Worm (Caenorhabditis elegans): ENCODE data around the gene his-32.

Gene his-32

DNA sequence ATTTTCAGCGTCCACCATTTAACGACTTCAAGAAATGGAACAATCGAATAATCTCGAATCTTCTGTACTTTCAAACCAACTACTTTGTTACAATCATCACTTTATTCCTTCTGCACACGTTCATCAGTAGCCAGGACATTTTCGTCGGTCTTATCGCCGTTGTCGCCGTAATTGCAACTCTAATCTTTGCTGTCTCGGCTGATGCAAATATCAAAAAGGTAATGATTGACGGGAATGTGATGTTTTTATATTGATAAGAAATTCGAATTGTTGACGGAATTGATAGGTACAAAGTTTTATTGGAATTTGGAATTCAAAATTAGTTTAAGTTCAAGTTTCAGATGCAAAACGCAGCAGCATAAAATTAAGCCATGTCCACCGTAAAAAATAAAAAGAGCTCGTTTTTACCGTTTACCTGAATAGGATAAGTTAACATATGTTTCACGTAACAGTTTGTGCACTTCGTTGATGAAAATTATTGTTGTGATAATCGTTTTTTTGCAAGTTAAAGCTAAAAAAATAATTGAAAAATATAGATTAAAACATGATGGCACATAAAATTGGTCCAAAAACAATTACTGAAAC, 46.3 kb downstream of the his-32 start:
- no peak for TF ChIP-seq mxl-2 (GFP tag; conservative IDR thresholded peaks at IDR 0.05)
- no peak for TF ChIP-seq aly-2 (tag; optimal IDR thresholded peaks at IDR 0.05)
- TF ChIP-seq cey-2 (tag; optimal IDR thresholded peaks at IDR 0.05; ENCODE audit: borderline replicate concordance, insufficient read depth), result no peak
- no peak for TF ChIP-seq fkh-10 (GFP tag; optimal IDR thresholded peaks at IDR 0.05)
- no peak; the same call in 1 of the 2 replicates for TF ChIP-seq mdt-29 (GFP tag; IDR thresholded peaks at IDR 0.05)
- TF ChIP-seq T20F7.1 (GFP tag; optimal IDR thresholded peaks at IDR 0.05), result peak; percentile 33
- peak; percentile 41 for TF ChIP-seq nhr-77 (tag; optimal IDR thresholded peaks at IDR 0.05)
- no peak for TF ChIP-seq gei-8 (GFP tag; optimal IDR thresholded peaks at IDR 0.05)
- TF ChIP-seq mxl-3 (GFP tag; optimal IDR thresholded peaks at IDR 0.05), result peak; percentile 21
- peak; percentile 9 for TF ChIP-seq aha-1 (tag)
- no peak for TF ChIP-seq mdl-1 (tag; optimal IDR thresholded peaks at IDR 0.05)
- TF ChIP-seq arid-1 (GFP tag; conservative IDR thresholded peaks at IDR 0.05), result no peak
- TF ChIP-seq snpc-1.2 (GFP tag; IDR thresholded peaks at IDR 0.05), result no peak
- TF ChIP-seq unc-39 (tag; optimal IDR thresholded peaks at IDR 0.05), result no peak
- no peak for TF ChIP-seq snpc-4 (tag; optimal IDR thresholded peaks at IDR 0.05)
- TF ChIP-seq Y105C5A.15 (GFP tag; IDR thresholded peaks at IDR 0.05), result no peak
- no peak for TF ChIP-seq T26A8.4 (GFP tag; IDR thresholded peaks at IDR 0.05)
- TF ChIP-seq lin-38 (GFP tag; IDR thresholded peaks at IDR 0.05), result no peak
- TF ChIP-seq dmd-6 (GFP tag; IDR thresholded peaks at IDR 0.05), result peak; percentile 94
- no peak for TF ChIP-seq ceh-82 (tag; optimal IDR thresholded peaks at IDR 0.05)
- TF ChIP-seq rbr-2 (tag; optimal IDR thresholded peaks at IDR 0.05), result no peak
- no peak for TF ChIP-seq F26F4.8 (GFP tag; conservative IDR thresholded peaks at IDR 0.05)
- no peak for TF ChIP-seq F37D6.2 (tag; optimal IDR thresholded peaks at IDR 0.05)
- TF ChIP-seq php-3 (GFP tag; IDR thresholded peaks at IDR 0.05), result peak; percentile 89
- TF ChIP-seq fos-1 (tag; optimal IDR thresholded peaks at IDR 0.05), result no peak
- TF ChIP-seq mep-1 (tag; optimal IDR thresholded peaks at IDR 0.05), result no peak
- no peak for TF ChIP-seq Y5F2A.4 (GFP tag; optimal IDR thresholded peaks at IDR 0.05)
- no peak for TF ChIP-seq lin-13 (GFP tag; optimal IDR thresholded peaks at IDR 0.05)
- TF ChIP-seq F44E2.7 (GFP tag; IDR thresholded peaks at IDR 0.05), result no peak
- TF ChIP-seq nhr-102 (tag; optimal IDR thresholded peaks at IDR 0.05), result peak; percentile 11
- no peak for TF ChIP-seq Y75B8A.6 (GFP tag; IDR thresholded peaks at IDR 0.05)
- TF ChIP-seq nhr-42 (GFP tag; IDR thresholded peaks at IDR 0.05), result no peak
- TF ChIP-seq set-16 (GFP tag; IDR thresholded peaks at IDR 0.05), result no peak
- TF ChIP-seq tag-97 (GFP tag; IDR thresholded peaks at IDR 0.05), result no peak
- no peak for TF ChIP-seq ceh-62 (tag; optimal IDR thresholded peaks at IDR 0.05)
- no peak for TF ChIP-seq ZK337.2 (GFP tag; IDR thresholded peaks at IDR 0.05)
- TF ChIP-seq D1046.2 (GFP tag; IDR thresholded peaks at IDR 0.05), result no peak
- no peak for TF ChIP-seq lir-3 (tag; optimal IDR thresholded peaks at IDR 0.05)
- no peak for TF ChIP-seq egl-43 (GFP tag; IDR thresholded peaks at IDR 0.05)
- TF ChIP-seq zip-11 (GFP tag; IDR thresholded peaks at IDR 0.05), result no peak
- no peak for TF ChIP-seq zfp-3 (GFP tag; conservative IDR thresholded peaks at IDR 0.05)
- TF ChIP-seq daf-19 (GFP tag; conservative IDR thresholded peaks at IDR 0.05), result no peak
- no peak for TF ChIP-seq F10B5.3 (tag; optimal IDR thresholded peaks at IDR 0.05)
- TF ChIP-seq skn-1 (tag; optimal IDR thresholded peaks at IDR 0.05), result no peak
- TF ChIP-seq attf-4 (tag; optimal IDR thresholded peaks at IDR 0.05), result no peak
- TF ChIP-seq lin-29 (GFP tag; IDR thresholded peaks at IDR 0.05), result no peak
- no peak for TF ChIP-seq ceh-28 (tag; optimal IDR thresholded peaks at IDR 0.05)
- peak in 1 of 2 experiments; percentile 47 for TF ChIP-seq daf-16 (GFP tag; optimal IDR thresholded peaks at IDR 0.05)
- TF ChIP-seq daf-16 (tag; optimal IDR thresholded peaks at IDR 0.05), result peak; percentile 81
- no peak for TF ChIP-seq ceh-20 (GFP tag; IDR thresholded peaks at IDR 0.05)
- TF ChIP-seq daf-12 (tag; optimal IDR thresholded peaks at IDR 0.05), result no peak
- no peak for TF ChIP-seq lin-1 (GFP tag; IDR thresholded peaks at IDR 0.05)
